Fruit fly (Drosophila melanogaster) whole organism, embryonic: ENCODE measurements around the gene ac.

Experiments
- CG10565 ChIP-seq: fragments of 200-800 bp; sonication (Bioruptor generic); optimal IDR thresholded peaks from 3 replicates; lab custom pipeline; 2016; ENCODE audit warnings: missing biosample characterization, mild to moderate bottlenecking, missing genetic modification characterization
- CG12071 ChIP-seq: fragments of 200-800 bp; sonication (Bioruptor generic); optimal IDR thresholded peaks from 3 replicates; lab custom pipeline; 2018; ENCODE audit warnings: missing biosample characterization, mild to moderate bottlenecking, missing genetic modification characterization
- CG15514 ChIP-seq: fragments of 200-800 bp; sonication (Bioruptor generic); optimal IDR thresholded peaks from 3 replicates; lab custom pipeline; 2017; ENCODE audit warnings: missing biosample characterization, missing genetic modification characterization, mild to moderate bottlenecking, moderate library complexity, missing genetic modification reagents
- CG30431 ChIP-seq: fragments of 200-800 bp; sonication (Bioruptor generic); optimal IDR thresholded peaks from 2 replicates; lab custom pipeline; 2017; ENCODE audit warnings: missing biosample characterization, missing genetic modification characterization
- CG6689 ChIP-seq: fragments of 200-800 bp; sonication (Bioruptor generic); IDR thresholded peaks from 2 replicates; pipeline ENCODE4 v1.3.6; 2022; ENCODE audit warnings: missing biosample characterization, missing genetic modification characterization
- Hr78 ChIP-seq, 2 experiments: fragments of 200-800 bp in 1 of 2; fragments of >200 bp in 1 of 2; sonication (Bioruptor generic) in 1 of 2; optimal IDR thresholded peaks; 2 replicates each; lab custom pipeline; 2017 to 2019; ENCODE audit warnings: missing biosample characterization in 2 of 2, missing genetic modification characterization in 2 of 2, mild to moderate bottlenecking in 1 of 2, moderate library complexity in 1 of 2
- NfI ChIP-seq: fragments of 200-800 bp; sonication (Bioruptor generic); optimal IDR thresholded peaks from 3 replicates; lab custom pipeline; 2018; ENCODE audit warnings: missing biosample characterization, mild to moderate bottlenecking, missing genetic modification characterization, moderate library complexity
- Scr ChIP-seq: fragments of 200-800 bp; sonication (Bioruptor generic); IDR thresholded peaks from 2 replicates; pipeline ENCODE4 v1.3.6; 2022; ENCODE audit warnings: missing biosample characterization, missing genetic modification characterization; ENCODE audit not compliant: partially characterized antibody
- insv ChIP-seq, 2 experiments: fragments of 200-800 bp; sonication (Bioruptor generic); optimal IDR thresholded peaks; 3 replicates each; lab custom pipeline; 2016 to 2018; ENCODE audit warnings: missing biosample characterization in 2 of 2, missing genetic modification characterization in 2 of 2

DNA sequence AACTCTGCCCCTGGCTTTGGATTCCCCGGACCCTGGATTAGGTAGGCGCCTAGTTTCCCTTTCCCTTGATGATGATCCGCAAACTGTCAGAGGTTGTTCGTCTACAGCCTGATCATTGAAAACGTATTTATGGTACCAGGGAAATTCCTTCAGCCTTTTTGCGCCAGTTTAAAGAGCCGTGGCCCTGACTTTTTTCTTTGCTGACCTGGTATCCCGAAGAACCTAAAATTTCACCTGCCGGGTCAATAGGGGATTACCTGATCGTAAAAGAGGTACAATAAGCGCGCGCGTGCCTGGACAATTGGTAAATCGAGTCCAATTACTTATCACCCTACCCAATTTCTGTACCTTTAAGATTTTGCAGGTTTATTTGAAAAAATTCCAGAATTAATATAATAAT lies 29.9 kb downstream of the ac start:
- TF ChIP-seq CG6689 (GFP tag; lab: Robert Waterston, UW) (no peak), CG12071 (GFP tag; lab: Kevin White, UChicago) (no peak), insv (GFP tag; optimal IDR thresholded peaks at IDR 0.05; lab: Kevin White, UChicago) (no peak), NfI (no peak), Scr (GFP tag; lab: Robert Waterston, UW) (no peak), CG15514 (GFP tag; lab: Kevin White, UChicago) (no peak), Hr78 (GFP tag; optimal IDR thresholded peaks at IDR 0.05; lab: Kevin White, UChicago) (no peak), CG30431 (no peak), CG10565 (GFP tag; lab: Kevin White, UChicago) (no peak)
